Fruit fly (Drosophila melanogaster) whole organism, embryonic: ENCODE results near the gene CG15742.
A peak's percentile ranks its signal among the peaks of the same experiment; 100 is the strongest.

ENCODE experiments used
- Atf-2 ChIP-seq: fragments of 200-800 bp; sonication (Bioruptor generic); optimal IDR thresholded peaks from 2 replicates; lab custom pipeline; 2016; ENCODE audit warnings: missing biosample characterization, missing genetic modification characterization
- CG10565 ChIP-seq: fragments of 200-800 bp; sonication (Bioruptor generic); optimal IDR thresholded peaks from 3 replicates; lab custom pipeline; 2016; ENCODE audit warnings: missing biosample characterization, mild to moderate bottlenecking, missing genetic modification characterization
- CG11398 ChIP-seq: fragments of 200-800 bp; sonication (Bioruptor generic); optimal IDR thresholded peaks from 2 replicates; lab custom pipeline; 2016; ENCODE audit warnings: missing biosample characterization, missing genetic modification characterization
- CG11456 ChIP-seq: fragments of 200-800 bp; sonication (Bioruptor generic); IDR thresholded peaks from 3 replicates; pipeline ENCODE4 v1.3.6; 2022; ENCODE audit warnings: missing biosample characterization, missing genetic modification characterization
- CG12236 ChIP-seq: fragments of 200-800 bp; sonication (Bioruptor generic); optimal IDR thresholded peaks from 2 replicates; lab custom pipeline; 2016; ENCODE audit warnings: missing biosample characterization, missing genetic modification characterization
- CG12659 ChIP-seq: fragments of 200-800 bp; sonication (Bioruptor generic); optimal IDR thresholded peaks from 3 replicates; lab custom pipeline; 2017; ENCODE audit warnings: mild to moderate bottlenecking, missing biosample characterization, missing genetic modification reagents, missing genetic modification characterization
- CG12769 ChIP-seq: fragments of 200-800 bp; sonication (Bioruptor generic); optimal IDR thresholded peaks from 2 replicates; lab custom pipeline; 2019; ENCODE audit warnings: missing biosample characterization, mild to moderate bottlenecking, missing genetic modification characterization, moderate library complexity
- CG15073 ChIP-seq: fragments of 200-800 bp; sonication (Bioruptor generic); optimal IDR thresholded peaks from 2 replicates; lab custom pipeline; 2016; ENCODE audit warnings: missing biosample characterization, missing genetic modification characterization
- CG1529 ChIP-seq: fragments of 200-800 bp; sonication (Bioruptor generic); optimal IDR thresholded peaks from 3 replicates; lab custom pipeline; 2018; ENCODE audit warnings: missing biosample characterization, missing genetic modification characterization
- CG15479 ChIP-seq: fragments of 200-800 bp; sonication (Bioruptor generic); optimal IDR thresholded peaks from 3 replicates; lab custom pipeline; 2019; ENCODE audit warnings: missing biosample characterization, mild to moderate bottlenecking, missing genetic modification characterization, moderate library complexity
- CG17829 ChIP-seq: fragments of 200-800 bp; optimal IDR thresholded peaks from 2 replicates; lab custom pipeline; 2019; ENCODE audit warnings: missing biosample characterization, mild to moderate bottlenecking, missing genetic modification characterization, moderate library complexity
- CG1792 ChIP-seq: fragments of 200-800 bp; sonication (Bioruptor generic); optimal IDR thresholded peaks from 2 replicates; lab custom pipeline; 2016; ENCODE audit warnings: missing biosample characterization, missing genetic modification characterization
- CG18476 ChIP-seq: fragments of 200-800 bp; sonication (Bioruptor generic); optimal IDR thresholded peaks from 2 replicates; lab custom pipeline; 2016; ENCODE audit warnings: missing biosample characterization, mild to moderate bottlenecking, missing genetic modification characterization
- CG2678 ChIP-seq: fragments of 200-800 bp; sonication (Bioruptor generic); optimal IDR thresholded peaks from 3 replicates; lab custom pipeline; 2019; ENCODE audit warnings: missing biosample characterization, mild to moderate bottlenecking, missing genetic modification characterization, moderate library complexity
- CG2712 ChIP-seq: fragments of 200-800 bp; optimal IDR thresholded peaks from 3 replicates; lab custom pipeline; 2019; ENCODE audit warnings: missing biosample characterization, mild to moderate bottlenecking, missing genetic modification characterization, moderate library complexity
- CG2875 ChIP-seq: fragments of 200-800 bp; sonication (Bioruptor generic); optimal IDR thresholded peaks from 2 replicates; lab custom pipeline; 2017; ENCODE audit warnings: missing biosample characterization, mild to moderate bottlenecking, missing genetic modification characterization, missing genetic modification reagents
- CG2889 ChIP-seq: fragments of 200-800 bp; sonication (Bioruptor generic); IDR thresholded peaks from 3 replicates; pipeline ENCODE4 v1.3.6; 2022; ENCODE audit warnings: missing biosample characterization, missing genetic modification characterization
- CG4617 ChIP-seq: fragments of 200-800 bp; sonication (Bioruptor generic); optimal IDR thresholded peaks from 3 replicates; lab custom pipeline; 2016; ENCODE audit warnings: missing biosample characterization, missing genetic modification characterization, borderline replicate concordance
- CG4707 ChIP-seq: fragments of 200-800 bp; sonication (Bioruptor generic); optimal IDR thresholded peaks from 2 replicates; lab custom pipeline; 2018; ENCODE audit warnings: missing biosample characterization, mild to moderate bottlenecking, missing genetic modification characterization, moderate library complexity
- CG6272 ChIP-seq: fragments of 200-800 bp; sonication (Bioruptor generic); IDR thresholded peaks from 2 replicates; pipeline ENCODE4 v1.3.6; 2022; ENCODE audit warnings: missing biosample characterization, missing genetic modification characterization
- CG6654 ChIP-seq: fragments of 200-800 bp; sonication (Bioruptor generic); optimal IDR thresholded peaks from 2 replicates; lab custom pipeline; 2017; ENCODE audit warnings: missing biosample characterization, mild to moderate bottlenecking, missing genetic modification characterization
- CG8281 ChIP-seq: fragments of 200-800 bp; sonication (Bioruptor generic); optimal IDR thresholded peaks from 2 replicates; lab custom pipeline; 2018; ENCODE audit warnings: missing biosample characterization, mild to moderate bottlenecking, missing genetic modification characterization, moderate library complexity
- Dad ChIP-seq: fragments of 200-800 bp; sonication (Bioruptor generic); optimal IDR thresholded peaks from 3 replicates; lab custom pipeline; 2016; ENCODE audit warnings: missing biosample characterization, missing genetic modification characterization
- Dbx ChIP-seq: fragments of 200-800 bp; sonication (Bioruptor generic); IDR thresholded peaks from 3 replicates; pipeline ENCODE4 v1.3.6; 2022; ENCODE audit warnings: missing biosample characterization, missing genetic modification characterization
- Dek ChIP-seq: fragments of 200-800 bp; sonication (Bioruptor generic); optimal IDR thresholded peaks from 3 replicates; lab custom pipeline; 2019; ENCODE audit warnings: missing biosample characterization, mild to moderate bottlenecking, missing genetic modification characterization, moderate library complexity
- Dip3 ChIP-seq: fragments of 200-800 bp; sonication (Bioruptor generic); optimal IDR thresholded peaks from 3 replicates; lab custom pipeline; 2016; ENCODE audit warnings: missing biosample characterization, missing genetic modification characterization
- Fer3 ChIP-seq: fragments of 200-800 bp; sonication (Bioruptor generic); optimal IDR thresholded peaks from 2 replicates; lab custom pipeline; 2018; ENCODE audit warnings: missing biosample characterization, mild to moderate bottlenecking, missing genetic modification characterization, moderate library complexity
- H2.0 ChIP-seq: fragments of 200-800 bp; sonication (Bioruptor generic); IDR thresholded peaks from 2 replicates; pipeline ENCODE4 v1.3.6; 2022; ENCODE audit warnings: missing biosample characterization, missing genetic modification characterization
- Lim3 ChIP-seq: fragments of 200-800 bp; sonication (Bioruptor generic); IDR thresholded peaks from 2 replicates; pipeline ENCODE4 v1.3.6; 2022; ENCODE audit warnings: missing biosample characterization, missing genetic modification characterization
- Rfx ChIP-seq: fragments of 200-800 bp; sonication (Bioruptor generic); IDR thresholded peaks from 2 replicates; pipeline ENCODE4 v1.3.6; 2022; ENCODE audit warnings: missing biosample characterization, missing genetic modification characterization
- Ssrp ChIP-seq: fragments of 200-800 bp; sonication (Bioruptor generic); optimal IDR thresholded peaks from 2 replicates; lab custom pipeline; 2018; ENCODE audit warnings: missing biosample characterization, mild to moderate bottlenecking, missing genetic modification characterization, moderate library complexity
- Trl ChIP-seq, 3 experiments: fragments of >200 bp in 2 of 3; fragments of 200-800 bp in 1 of 3; sonication (Bioruptor generic) in 1 of 3; optimal IDR thresholded peaks; 2 replicates in 1 of 3; 3 replicates in 2 of 3; lab custom pipeline; 2016 to 2017; ENCODE audit warnings: missing biosample characterization in 1 of 3, missing genetic modification characterization in 1 of 3
- ac ChIP-seq: fragments of 200-800 bp; sonication (Bioruptor generic); optimal IDR thresholded peaks from 3 replicates; lab custom pipeline; 2017; ENCODE audit warnings: missing biosample characterization, mild to moderate bottlenecking, missing genetic modification characterization
- bowl ChIP-seq: fragments of 200-800 bp; sonication (Bioruptor generic); IDR thresholded peaks from 2 replicates; pipeline ENCODE4 v1.3.6; 2022; ENCODE audit warnings: missing biosample characterization, missing genetic modification characterization
- chm ChIP-seq: fragments of 200-800 bp; sonication (Bioruptor generic); IDR thresholded peaks from 2 replicates; pipeline ENCODE4 v1.3.6; 2022; ENCODE audit warnings: missing biosample characterization, missing genetic modification characterization
- croc ChIP-seq: fragments of 200-800 bp; sonication (Bioruptor generic); conservative IDR thresholded peaks from 3 replicates; pipeline ENCODE4 v1.3.6; 2022; ENCODE audit warnings: missing biosample characterization, missing genetic modification characterization
- emc ChIP-seq: fragments of 200-800 bp; sonication (Bioruptor generic); optimal IDR thresholded peaks from 2 replicates; lab custom pipeline; 2016; ENCODE audit warnings: missing biosample characterization, missing genetic modification characterization
- fu2 ChIP-seq: fragments of 200-800 bp; sonication (Bioruptor generic); optimal IDR thresholded peaks from 2 replicates; lab custom pipeline; 2016; ENCODE audit warnings: missing biosample characterization, missing genetic modification characterization
- gfzf ChIP-seq: fragments of 200-800 bp; sonication (Bioruptor generic); optimal IDR thresholded peaks from 2 replicates; lab custom pipeline; 2016; ENCODE audit warnings: missing biosample characterization, mild to moderate bottlenecking, missing genetic modification characterization, moderate library complexity
- gro ChIP-seq: fragments of 200-800 bp; sonication (Bioruptor generic); optimal IDR thresholded peaks from 2 replicates; lab custom pipeline; 2016; ENCODE audit warnings: missing biosample characterization, missing genetic modification characterization
- gt ChIP-seq: fragments of 200-800 bp; sonication (Bioruptor generic); IDR thresholded peaks from 2 replicates; pipeline ENCODE4 v1.3.6; 2022; ENCODE audit warnings: missing biosample characterization, missing genetic modification characterization
- hbn ChIP-seq: fragments of 200-800 bp; sonication (Bioruptor generic); IDR thresholded peaks from 2 replicates; pipeline ENCODE4 v1.3.6; 2022; ENCODE audit warnings: missing biosample characterization, missing genetic modification characterization; ENCODE audit not compliant: partially characterized antibody
- kni ChIP-seq: fragments of 200-800 bp; sonication (Bioruptor generic); optimal IDR thresholded peaks from 3 replicates; lab custom pipeline; 2017; ENCODE audit warnings: mild to moderate bottlenecking, missing biosample characterization, missing genetic modification reagents, missing genetic modification characterization
- lab ChIP-seq: fragments of 200-800 bp; sonication (Bioruptor generic); optimal IDR thresholded peaks from 3 replicates; lab custom pipeline; 2017; ENCODE audit warnings: missing biosample characterization, missing genetic modification characterization, mild to moderate bottlenecking, moderate library complexity, missing genetic modification reagents
- nau ChIP-seq: fragments of 200-800 bp; sonication (Bioruptor generic); optimal IDR thresholded peaks from 3 replicates; lab custom pipeline; 2017; ENCODE audit warnings: missing biosample characterization, mild to moderate bottlenecking, missing genetic modification characterization, missing genetic modification reagents
- onecut ChIP-seq: fragments of 200-800 bp; sonication (Bioruptor generic); IDR thresholded peaks from 2 replicates; pipeline ENCODE4 v1.3.6; 2022; ENCODE audit warnings: missing biosample characterization, missing genetic modification characterization
- sisA ChIP-seq: fragments of 200-800 bp; sonication (Bioruptor generic); IDR thresholded peaks from 2 replicates; pipeline ENCODE4 v1.3.6; 2022; ENCODE audit warnings: missing biosample characterization, missing genetic modification characterization
- tap ChIP-seq: fragments of 200-800 bp; optimal IDR thresholded peaks from 3 replicates; lab custom pipeline; 2019; ENCODE audit warnings: missing biosample characterization, mild to moderate bottlenecking, missing genetic modification characterization, moderate library complexity

Gene CG15742

dm6 chrX:13232406-13233195 is 25.7 kb downstream of the CG15742 start (continued):
- TF ChIP-seq CG6654 (peak; percentile 18), Dad (GFP tag; lab: Kevin White, UChicago) (peak; percentile 20), bowl (GFP tag; lab: Robert Waterston, UW) (peak; percentile 82), CG11456 (GFP tag; lab: Robert Waterston, UW) (peak; percentile 55; the same call in 2 of the 3 replicates), CG2712 (tag; lab: Kevin White, UChicago) (peak; percentile 75), CG1529 (peak; percentile 53), gfzf (GFP tag; lab: Kevin White, UChicago) (no peak), fu2 (GFP tag; lab: Kevin White, UChicago) (peak; percentile 23), Dek (tag; lab: Kevin White, UChicago) (peak; percentile 24), sisA (peak; percentile 83), CG6272 (GFP tag; lab: Robert Waterston, UW) (peak; percentile 60), Dip3 (peak; percentile 14), CG8281 (tag; lab: Kevin White, UChicago) (peak; percentile 43), ac (GFP tag; lab: Kevin White, UChicago) (no peak), croc (GFP tag; lab: Robert Waterston, UW) (peak; percentile 55; the same call in 2 of the 3 replicates), Atf-2 (peak; percentile 66), Ssrp (tag; lab: Kevin White, UChicago) (peak; percentile 51), chm (GFP tag; lab: Robert Waterston, UW) (peak; percentile 80), CG4617 (GFP tag; lab: Kevin White, UChicago) (peak; percentile 32), CG2889 (peak; percentile 68; the same call in 2 of the 3 replicates), gt (GFP tag; lab: Robert Waterston, UW) (peak; percentile 47; the same call in 1 of the 2 replicates), emc (GFP tag; lab: Kevin White, UChicago) (peak; percentile 13), tap (peak; percentile 78), onecut (GFP tag; lab: Robert Waterston, UW) (peak; percentile 77), CG4707 (no peak), H2.0 (GFP tag; lab: Robert Waterston, UW) (peak; percentile 83), CG15479 (GFP tag; lab: Kevin White, UChicago) (no peak), CG12659 (GFP tag; lab: Kevin White, UChicago) (peak; percentile 74), Dbx (GFP tag; lab: Robert Waterston, UW) (peak; percentile 52; the same call in 1 of the 3 replicates), lab (GFP tag; lab: Kevin White, UChicago) (peak; percentile 80), CG12236 (GFP tag; lab: Kevin White, UChicago) (peak; percentile 31), Lim3 (GFP tag; lab: Robert Waterston, UW) (0 out of 2 replicates have a peak, but pooled peaks have one; percentile 48), Trl (optimal IDR thresholded peaks at IDR 0.05; lab: Kevin White, UChicago) (no peak), Trl (GFP tag; optimal IDR thresholded peaks at IDR 0.05; lab: Kevin White, UChicago) (peak; percentile 72), CG1792 (GFP tag; lab: Kevin White, UChicago) (peak; percentile 52), CG12769 (peak; percentile 88), nau (GFP tag; lab: Kevin White, UChicago) (peak; percentile 37), CG2875 (GFP tag; lab: Kevin White, UChicago) (peak; percentile 59), CG18476 (peak; percentile 30), kni (GFP tag; lab: Kevin White, UChicago) (no peak), Fer3 (tag; lab: Kevin White, UChicago) (peak; percentile 64), CG2678 (peak; percentile 80), gro (GFP tag; lab: Kevin White, UChicago) (peak; percentile 38), CG17829 (tag; lab: Kevin White, UChicago) (peak; percentile 69), CG15073 (GFP tag; lab: Kevin White, UChicago) (no peak), Rfx (GFP tag; lab: Robert Waterston, UW) (peak; percentile 79), hbn (no peak), CG10565 (no peak), CG11398 (GFP tag; lab: Kevin White, UChicago) (peak; percentile 6)
